Worm (Caenorhabditis elegans) whole organism, young adult: Measurements from ENCODE around the gene C39E9.8.
A peak's percentile ranks its signal among the peaks of the same experiment; 100 is the strongest.

Experiments used
- F22D6.2 ChIP-seq: sonication (generic microtip); optimal IDR thresholded peaks from 2 replicates; lab custom pipeline; 2016; ENCODE audit warnings: mild to moderate bottlenecking, missing genetic modification characterization, missing compliant biosample characterization
- K11D2.4 ChIP-seq: fragments of 200-800 bp; sonication (Bioruptor generic); IDR thresholded peaks from 2 replicates; pipeline ENCODE4 v1.3.6; 2022; ENCODE audit warnings: missing genetic modification reagents, missing genetic modification characterization, missing compliant biosample characterization
- Y53G8AR.9 ChIP-seq: fragments of 200-800 bp; sonication (Bioruptor generic); conservative IDR thresholded peaks from 2 replicates; pipeline ENCODE4 v1.3.6; 2022; ENCODE audit warnings: missing genetic modification reagents, missing genetic modification characterization, missing compliant biosample characterization
- ama-1 ChIP-seq, 3 experiments: fragments of 150-350 bp in 1 of 3; sonication (generic microtip) in 2 of 3; optimal IDR thresholded peaks; 2 replicates each; lab custom pipeline; 2014 to 2018; ENCODE audit warnings: missing biosample characterization in 2 of 3, missing genetic modification characterization in 2 of 3, missing genetic modification reagents in 2 of 3
- bed-2 ChIP-seq: fragments of 200-800 bp; sonication (Bioruptor generic); IDR thresholded peaks from 2 replicates; pipeline ENCODE4 v1.3.6; 2022; ENCODE audit warnings: missing genetic modification reagents, missing genetic modification characterization, missing compliant biosample characterization
- ceh-100 ChIP-seq: fragments of 200-800 bp; sonication (Bioruptor generic); IDR thresholded peaks from 2 replicates; pipeline ENCODE4 v1.3.6; 2022; ENCODE audit warnings: missing genetic modification reagents, missing genetic modification characterization, missing compliant biosample characterization
- die-1 ChIP-seq: sonication (generic microtip); optimal IDR thresholded peaks from 2 replicates; lab custom pipeline; 2016; ENCODE audit warnings: missing genotype, mild to moderate bottlenecking, missing genetic modification characterization, missing compliant biosample characterization
- ets-4 ChIP-seq: fragments of 200-800 bp; sonication (Bioruptor generic); optimal IDR thresholded peaks from 2 replicates; lab custom pipeline; 2018; ENCODE audit warnings: mild to moderate bottlenecking, missing genetic modification characterization, missing compliant biosample characterization
- pha-4 ChIP-seq: fragments of 150-350 bp; sonication (generic microtip); optimal IDR thresholded peaks from 2 replicates; lab custom pipeline; 2014; ENCODE audit warnings: missing biosample characterization, missing genetic modification reagents, missing genetic modification characterization
- somi-1 ChIP-seq: fragments of 200-800 bp; sonication (Bioruptor generic); optimal IDR thresholded peaks from 2 replicates; lab custom pipeline; 2018; ENCODE audit warnings: mild to moderate bottlenecking, missing genetic modification characterization, missing compliant biosample characterization
- ztf-22 ChIP-seq: fragments of 200-800 bp; sonication (Bioruptor generic); optimal IDR thresholded peaks from 2 replicates; lab custom pipeline; 2018; ENCODE audit warnings: mild to moderate bottlenecking, missing genetic modification characterization, moderate library complexity, missing compliant biosample characterization

- TF ChIP-seq pha-4 = no peak
- TF ChIP-seq Y53G8AR.9 = 0 out of 2 replicates have a peak, but pooled peaks have one; percentile 20
- no peak for TF ChIP-seq die-1 (tag; lab: Kevin White, UChicago)
- no peak for TF ChIP-seq bed-2 (GFP tag; lab: Robert Waterston, UW)
- TF ChIP-seq K11D2.4 (GFP tag; lab: Robert Waterston, UW) = no peak
- no peak for TF ChIP-seq ceh-100 (GFP tag; lab: Robert Waterston, UW)
- no peak for TF ChIP-seq F22D6.2 (tag; lab: Kevin White, UChicago)
- TF ChIP-seq ama-1 (optimal IDR thresholded peaks at IDR 0.05; lab: Kevin White, UChicago) = no peak
- no peak for TF ChIP-seq ama-1 (GFP tag; optimal IDR thresholded peaks at IDR 0.05; lab: Kevin White, UChicago)
- TF ChIP-seq somi-1 = no peak
- no peak for TF ChIP-seq ztf-22 (GFP tag; lab: Kevin White, UChicago)
- TF ChIP-seq ets-4 (GFP tag; lab: Kevin White, UChicago) = no peak
Measured at ce11 chrIV:13030467-13031299, 48.6 kb upstream of the C39E9.8 start.
